Worm (Caenorhabditis elegans) whole organism, early embryonic: ENCODE results near the gene nep-12.
"Not testable (repeated sequence)": the region's sequence is repeated elsewhere in the genome, so short reads cannot be mapped to it uniquely, and the experiment has no call there.

Experiments used
- B0310.2 ChIP-seq: sonication (generic microtip); optimal IDR thresholded peaks from 2 replicates; lab custom pipeline; 2016; ENCODE audit warnings: mild to moderate bottlenecking, missing genetic modification characterization, missing compliant biosample characterization
- F13C5.2 ChIP-seq: sonication (generic microtip); optimal IDR thresholded peaks from 2 replicates; lab custom pipeline; 2017; ENCODE audit warnings: mild to moderate bottlenecking, missing genetic modification characterization, inconsistent platforms, missing compliant biosample characterization
- aly-1 ChIP-seq: sonication (generic microtip); optimal IDR thresholded peaks from 2 replicates; lab custom pipeline; 2016; ENCODE audit warnings: missing genetic modification characterization, missing compliant biosample characterization
- ama-1 ChIP-seq: fragments of 150-350 bp; optimal IDR thresholded peaks from 2 replicates; lab custom pipeline; 2014
- ceh-13 ChIP-seq: fragments of 200-800 bp; sonication (Bioruptor generic); optimal IDR thresholded peaks from 2 replicates; lab custom pipeline; 2018; ENCODE audit warnings: mild to moderate bottlenecking, missing genetic modification characterization, missing compliant biosample characterization
- ceh-36 ChIP-seq: sonication (generic microtip); optimal IDR thresholded peaks from 2 replicates; lab custom pipeline; 2016; ENCODE audit warnings: missing genetic modification characterization, inconsistent platforms, missing compliant biosample characterization
- ets-7 ChIP-seq: sonication (generic microtip); optimal IDR thresholded peaks from 2 replicates; lab custom pipeline; 2016; ENCODE audit warnings: missing genotype, missing genetic modification characterization, missing compliant biosample characterization
- flt-1 ChIP-seq: fragments of 200-800 bp; sonication (Bioruptor generic); IDR thresholded peaks from 2 replicates; pipeline ENCODE4 v1.3.6; 2022; ENCODE audit warnings: missing genetic modification characterization, missing compliant biosample characterization
- hmbx-1 ChIP-seq: sonication (generic microtip); optimal IDR thresholded peaks from 2 replicates; lab custom pipeline; 2016; ENCODE audit warnings: mild to moderate bottlenecking, missing genetic modification characterization, missing compliant biosample characterization
- hmg-4 ChIP-seq: fragments of 200-800 bp; sonication (Bioruptor generic); optimal IDR thresholded peaks from 2 replicates; lab custom pipeline; 2018; ENCODE audit warnings: mild to moderate bottlenecking, missing genetic modification characterization, missing compliant biosample characterization
- hnd-1 ChIP-seq: sonication (generic microtip); optimal IDR thresholded peaks from 2 replicates; lab custom pipeline; 2016; ENCODE audit warnings: missing genetic modification characterization, missing compliant biosample characterization
- pes-1 ChIP-seq: fragments of 200-800 bp; sonication (Bioruptor generic); IDR thresholded peaks from 2 replicates; pipeline ENCODE4 v1.3.6; 2022; ENCODE audit warnings: missing genetic modification reagents, missing genetic modification characterization, missing compliant biosample characterization
- scrt-1 ChIP-seq: fragments of 200-800 bp; sonication (Bioruptor generic); IDR thresholded peaks from 2 replicates; pipeline ENCODE4 v1.3.6; 2022; ENCODE audit warnings: missing genetic modification characterization, missing compliant biosample characterization
- sea-1 ChIP-seq: fragments of 200-800 bp; sonication (Bioruptor generic); conservative IDR thresholded peaks from 2 replicates; pipeline ENCODE4 v1.3.6; 2022; ENCODE audit warnings: missing genetic modification characterization, missing compliant biosample characterization
- tbx-11 ChIP-seq: fragments of 200-800 bp; sonication (Bioruptor generic); IDR thresholded peaks from 2 replicates; pipeline ENCODE4 v1.3.6; 2022; ENCODE audit warnings: missing genetic modification characterization, missing compliant biosample characterization
- tbx-37 ChIP-seq: fragments of 200-800 bp; sonication (Bioruptor generic); conservative IDR thresholded peaks from 2 replicates; pipeline ENCODE4 v1.3.6; 2022; ENCODE audit warnings: missing genetic modification reagents, missing genetic modification characterization, missing compliant biosample characterization
- tra-4 ChIP-seq: sonication (generic microtip); optimal IDR thresholded peaks from 2 replicates; lab custom pipeline; 2017; ENCODE audit warnings: missing genetic modification characterization, missing compliant biosample characterization

nep-12 gene

DNA sequence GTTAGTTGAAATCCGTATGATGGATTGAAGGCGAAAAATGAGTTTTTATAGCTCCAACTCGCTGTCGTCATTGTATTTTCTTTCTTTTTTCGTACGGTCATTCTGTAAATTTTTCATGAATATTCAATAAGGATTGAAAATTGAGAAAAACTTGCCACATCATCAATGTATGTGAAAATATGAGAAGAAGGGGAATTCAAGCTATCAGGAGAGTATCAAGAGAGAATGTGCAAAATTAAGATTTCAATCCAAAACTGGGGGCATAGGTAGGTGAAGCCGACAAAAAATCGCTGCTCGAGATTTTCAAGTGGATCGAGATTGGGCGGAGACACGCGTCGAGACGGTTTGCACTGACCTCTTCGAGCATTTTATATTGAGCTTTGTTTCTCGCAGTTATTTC lies at the start of gene nep-12:
TSS of gene nep-12 (minus strand) at position 101 of the 400 bp plus-strand sequence.
- TF ChIP-seq flt-1 (GFP tag; lab: Robert Waterston, UW) = no peak

DNA sequence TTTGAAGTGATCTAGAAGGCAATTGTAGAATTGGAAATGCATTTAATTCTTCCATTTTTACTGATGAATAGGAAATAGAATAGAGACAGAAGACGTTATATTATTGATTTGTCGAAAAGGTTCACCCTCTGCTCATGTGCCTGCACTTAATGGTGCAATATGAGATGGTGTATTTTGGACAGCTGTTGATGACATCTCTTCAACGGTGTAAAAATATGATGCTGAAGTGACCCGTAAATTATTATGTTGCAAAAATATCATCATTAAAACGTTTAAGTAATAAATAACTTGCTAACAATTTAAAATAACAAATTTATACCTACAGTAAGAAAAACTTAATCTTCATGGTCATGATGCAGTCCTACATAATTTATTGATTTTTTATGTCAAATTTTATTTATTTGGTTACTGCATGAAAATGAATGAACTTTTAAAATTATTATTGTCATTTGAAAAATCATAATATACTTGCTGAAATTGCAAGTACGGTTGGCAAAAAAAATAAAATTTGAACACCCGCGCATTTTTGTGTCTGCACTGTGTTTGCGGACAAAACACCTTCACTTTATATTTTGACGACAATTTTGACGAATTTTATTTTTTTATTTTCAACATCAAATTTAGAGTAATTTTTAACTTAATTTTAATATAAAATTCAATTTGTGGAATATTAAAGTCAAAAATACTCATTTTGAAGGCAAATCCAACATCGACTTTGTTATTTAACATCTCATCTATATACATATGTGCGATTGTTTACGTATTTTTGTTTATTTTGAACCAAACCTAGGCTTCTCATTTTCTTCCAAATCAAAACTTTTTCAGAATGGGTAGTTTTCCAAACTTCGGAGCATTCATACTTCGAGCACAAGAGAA lies 43.6 kb upstream of the nep-12 start, which contains the start of the genes fbxb-88 and tbck-1:
TSS of gene fbxb-88 (minus strand) at position 151 of the 876 bp plus-strand sequence.
TSS of gene tbck-1 (plus strand) at position 826 of the 876 bp plus-strand sequence.
- TF ChIP-seq ets-7 (tag; lab: Kevin White, UChicago) (no peak), tbx-11 (GFP tag; lab: Robert Waterston, UW) (no peak), F13C5.2 (tag; lab: Kevin White, UChicago) (peak; percentile 46), pes-1 (GFP tag; lab: Robert Waterston, UW) (no peak), ceh-36 (tag; lab: Kevin White, UChicago) (no peak)

ce11 chrII:4825133-4825532 lies 40.8 kb upstream of the nep-12 start, which contains the start of the genes C33F10.8 and msp-40:
Gene C33F10.8 (minus strand): TSS chrII:4825233.
Gene msp-40 (plus strand): TSS chrII:4825414.
- not testable (repeated sequence) for TF ChIP-seq hmbx-1 (tag; lab: Kevin White, UChicago); B0310.2; ceh-36 (tag; lab: Kevin White, UChicago)

DNA sequence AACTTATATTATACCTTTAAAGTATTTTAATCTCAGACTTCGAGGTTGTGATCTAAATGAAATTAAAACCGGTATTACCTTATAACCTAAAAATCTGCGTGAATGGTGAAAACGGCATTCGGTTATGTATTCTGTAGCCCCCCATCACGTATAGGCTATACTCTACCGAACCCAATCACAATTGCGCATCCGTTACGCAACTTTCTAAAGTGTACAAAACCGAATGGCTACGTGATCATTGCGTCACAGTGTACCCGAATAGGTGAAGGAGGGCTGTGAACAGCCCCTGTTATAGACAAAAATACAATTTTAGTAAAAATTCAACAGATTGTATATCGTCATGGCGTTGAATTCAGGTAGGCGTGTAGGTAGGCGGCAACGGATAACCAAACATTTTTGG lies 38.3 kb upstream of the nep-12 start:
- no peak for TF ChIP-seq tbx-37 (GFP tag; lab: Robert Waterston, UW)
- TF ChIP-seq flt-1 (GFP tag; lab: Robert Waterston, UW) = no peak
- no peak for TF ChIP-seq tra-4
- TF ChIP-seq ceh-36 (tag; lab: Kevin White, UChicago) = no peak
- no peak for TF ChIP-seq F13C5.2 (tag; lab: Kevin White, UChicago)

- no peak for TF ChIP-seq hnd-1 (tag; lab: Kevin White, UChicago)
- no peak for TF ChIP-seq scrt-1 (GFP tag; lab: Robert Waterston, UW)
- TF ChIP-seq tra-4 = no peak
- TF ChIP-seq flt-1 (GFP tag; lab: Robert Waterston, UW) = no peak
- TF ChIP-seq ceh-13 (GFP tag; lab: Kevin White, UChicago) = no peak
- no peak for TF ChIP-seq tbx-37 (GFP tag; lab: Robert Waterston, UW)
- no peak for TF ChIP-seq ama-1 (lab: Kevin White, UChicago)
- no peak for TF ChIP-seq aly-1 (tag; lab: Kevin White, UChicago)
Measured at ce11 chrII:4821739-4822138, 37.4 kb upstream of the nep-12 start, which contains the start of gene lact-5. Gene lact-5 (minus strand): TSS chrII:4821739.

DNA sequence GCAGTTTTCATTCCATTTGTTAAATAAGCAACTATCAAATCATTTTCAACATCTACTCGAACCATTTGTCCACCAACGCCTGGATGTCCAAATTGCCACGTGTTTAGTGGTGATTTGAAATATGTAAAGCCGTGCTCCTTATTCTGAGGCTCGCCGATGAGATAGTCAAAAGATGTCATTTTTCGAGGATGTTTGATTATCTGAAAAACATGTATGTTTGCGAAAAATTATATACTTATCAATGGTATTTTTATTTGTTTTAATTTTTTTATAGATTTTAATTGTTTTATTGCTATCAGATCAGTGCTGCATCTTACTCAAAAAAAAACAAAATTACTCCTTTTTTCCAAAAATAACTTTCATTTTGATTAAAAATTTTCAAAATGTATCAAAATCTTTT lies 34.4 kb upstream of the nep-12 start:
- TF ChIP-seq ceh-13 (GFP tag; lab: Kevin White, UChicago) (no peak), ets-7 (tag; lab: Kevin White, UChicago) (no peak), ama-1 (lab: Kevin White, UChicago) (no peak)

- no peak for TF ChIP-seq sea-1
- TF ChIP-seq ceh-36 (tag; lab: Kevin White, UChicago) = no peak
- TF ChIP-seq hmg-4 = no peak
- TF ChIP-seq ets-7 (tag; lab: Kevin White, UChicago) = no peak
- no peak for TF ChIP-seq B0310.2
- TF ChIP-seq F13C5.2 (tag; lab: Kevin White, UChicago) = no peak
- TF ChIP-seq tra-4 = no peak
- TF ChIP-seq hnd-1 (tag; lab: Kevin White, UChicago) = no peak
Measured at ce11 chrII:4815356-4815755, 31.0 kb upstream of the nep-12 start.

- no peak for TF ChIP-seq flt-1 (GFP tag; lab: Robert Waterston, UW)
- TF ChIP-seq ceh-36 (tag; lab: Kevin White, UChicago) = no peak
- no peak for TF ChIP-seq F13C5.2 (tag; lab: Kevin White, UChicago)
- no peak for TF ChIP-seq ama-1 (lab: Kevin White, UChicago)
- no peak for TF ChIP-seq tbx-11 (GFP tag; lab: Robert Waterston, UW)
- no peak for TF ChIP-seq hnd-1 (tag; lab: Kevin White, UChicago)
- TF ChIP-seq pes-1 (GFP tag; lab: Robert Waterston, UW) = no peak
- no peak for TF ChIP-seq tbx-37 (GFP tag; lab: Robert Waterston, UW)
Measured at ce11 chrII:4811986-4812385, 27.6 kb upstream of the nep-12 start, which contains the start of gene rig-6. Gene rig-6 (minus strand): TSS chrII:4812086.

ce11 chrII:4806726-4807125 lies 22.4 kb upstream of the nep-12 start:
- TF ChIP-seq pes-1 (GFP tag; lab: Robert Waterston, UW) (no peak), ets-7 (tag; lab: Kevin White, UChicago) (no peak), tbx-37 (GFP tag; lab: Robert Waterston, UW) (no peak), aly-1 (tag; lab: Kevin White, UChicago) (no peak), hmg-4 (no peak), tra-4 (no peak), F13C5.2 (tag; lab: Kevin White, UChicago) (no peak), flt-1 (GFP tag; lab: Robert Waterston, UW) (no peak), tbx-11 (GFP tag; lab: Robert Waterston, UW) (no peak), hmbx-1 (tag; lab: Kevin White, UChicago) (no peak), scrt-1 (GFP tag; lab: Robert Waterston, UW) (no peak), ceh-13 (GFP tag; lab: Kevin White, UChicago) (no peak), ceh-36 (tag; lab: Kevin White, UChicago) (no peak), hnd-1 (tag; lab: Kevin White, UChicago) (no peak), ama-1 (lab: Kevin White, UChicago) (no peak), sea-1 (no peak), B0310.2 (no peak)
